Fruit fly (Drosophila melanogaster) whole organism, embryonic: ENCODE data around the gene CG6006.
A peak's percentile ranks its signal among the peaks of the same experiment; 100 is the strongest.

ENCODE experiments used
- Atf-2 ChIP-seq: fragments of 200-800 bp; sonication (Bioruptor generic); optimal IDR thresholded peaks from 2 replicates; lab custom pipeline; 2016; ENCODE audit warnings: missing biosample characterization, missing genetic modification characterization
- B-H2 ChIP-seq: fragments of 200-800 bp; sonication (Bioruptor generic); optimal IDR thresholded peaks from 2 replicates; lab custom pipeline; 2018; ENCODE audit warnings: missing biosample characterization, mild to moderate bottlenecking, missing genetic modification characterization
- BEAF-32 ChIP-seq: fragments of 200-800 bp; sonication (Bioruptor generic); optimal IDR thresholded peaks from 3 replicates; lab custom pipeline; 2017; ENCODE audit warnings: missing biosample characterization, missing genetic modification characterization, mild to moderate bottlenecking, moderate library complexity, missing genetic modification reagents
- BtbVII ChIP-seq: fragments of 200-800 bp; sonication (Bioruptor generic); optimal IDR thresholded peaks from 3 replicates; lab custom pipeline; 2017; ENCODE audit warnings: missing biosample characterization, mild to moderate bottlenecking, missing genetic modification characterization
- CG12155 ChIP-seq: fragments of 200-800 bp; sonication (Bioruptor generic); optimal IDR thresholded peaks from 3 replicates; lab custom pipeline; 2016; ENCODE audit warnings: missing biosample characterization, missing genetic modification characterization
- CG1233 ChIP-seq: fragments of 200-800 bp; sonication (Bioruptor generic); optimal IDR thresholded peaks from 4 replicates; lab custom pipeline; 2018; ENCODE audit warnings: missing biosample characterization, mild to moderate bottlenecking, missing genetic modification characterization
- CG12659 ChIP-seq: fragments of 200-800 bp; sonication (Bioruptor generic); optimal IDR thresholded peaks from 3 replicates; lab custom pipeline; 2017; ENCODE audit warnings: mild to moderate bottlenecking, missing biosample characterization, missing genetic modification reagents, missing genetic modification characterization
- CG13894 ChIP-seq: fragments of 200-800 bp; sonication (Bioruptor generic); optimal IDR thresholded peaks from 3 replicates; lab custom pipeline; 2018; ENCODE audit warnings: missing biosample characterization, mild to moderate bottlenecking, missing genetic modification characterization, moderate library complexity
- CG14050 ChIP-seq: fragments of 200-800 bp; sonication (Bioruptor generic); IDR thresholded peaks from 3 replicates; pipeline ENCODE4 v1.3.6; 2022; ENCODE audit warnings: missing biosample characterization, missing genetic modification characterization
- CG15601 ChIP-seq: fragments of 200-800 bp; sonication (Bioruptor generic); optimal IDR thresholded peaks from 3 replicates; lab custom pipeline; 2019; ENCODE audit warnings: missing biosample characterization, mild to moderate bottlenecking, missing genetic modification characterization, moderate library complexity
- CG17829 ChIP-seq: fragments of 200-800 bp; optimal IDR thresholded peaks from 2 replicates; lab custom pipeline; 2019; ENCODE audit warnings: missing biosample characterization, mild to moderate bottlenecking, missing genetic modification characterization, moderate library complexity
- CG1792 ChIP-seq: fragments of 200-800 bp; sonication (Bioruptor generic); optimal IDR thresholded peaks from 2 replicates; lab custom pipeline; 2016; ENCODE audit warnings: missing biosample characterization, missing genetic modification characterization
- CG2889 ChIP-seq: fragments of 200-800 bp; sonication (Bioruptor generic); IDR thresholded peaks from 3 replicates; pipeline ENCODE4 v1.3.6; 2022; ENCODE audit warnings: missing biosample characterization, missing genetic modification characterization
- CG3065 ChIP-seq: fragments of 200-800 bp; sonication (Bioruptor generic); optimal IDR thresholded peaks from 2 replicates; lab custom pipeline; 2016; ENCODE audit warnings: missing biosample characterization, missing genetic modification characterization
- CG42726 ChIP-seq: fragments of 200-800 bp; sonication (Bioruptor generic); IDR thresholded peaks from 2 replicates; pipeline ENCODE4 v1.3.6; 2022; ENCODE audit warnings: missing biosample characterization, missing genetic modification characterization; ENCODE audit not compliant: partially characterized antibody
- CG6254 ChIP-seq: fragments of 200-800 bp; sonication (Bioruptor generic); optimal IDR thresholded peaks from 3 replicates; lab custom pipeline; 2017; ENCODE audit warnings: mild to moderate bottlenecking, missing biosample characterization, missing genetic modification reagents, missing genetic modification characterization
- CG7271 ChIP-seq: fragments of 200-800 bp; sonication (Bioruptor generic); optimal IDR thresholded peaks from 2 replicates; lab custom pipeline; 2018; ENCODE audit warnings: missing biosample characterization, mild to moderate bottlenecking, missing genetic modification characterization, moderate library complexity
- CG8478 ChIP-seq: fragments of >200 bp; optimal IDR thresholded peaks from 2 replicates; lab custom pipeline; 2018
- CG8924 ChIP-seq: fragments of 200-800 bp; optimal IDR thresholded peaks from 3 replicates; lab custom pipeline; 2019; ENCODE audit warnings: missing biosample characterization, mild to moderate bottlenecking, missing genetic modification characterization, moderate library complexity
- CTCF ChIP-seq: fragments of 200-800 bp; sonication (Bioruptor generic); optimal IDR thresholded peaks from 2 replicates; lab custom pipeline; 2017; ENCODE audit warnings: missing biosample characterization, mild to moderate bottlenecking, missing genetic modification characterization, moderate library complexity
- CkIIα-i1 ChIP-seq: fragments of 200-800 bp; sonication (Bioruptor generic); IDR thresholded peaks from 2 replicates; pipeline ENCODE4 v1.3.6; 2022; ENCODE audit warnings: missing biosample characterization, missing genetic modification characterization
- Dip3 ChIP-seq: fragments of 200-800 bp; sonication (Bioruptor generic); optimal IDR thresholded peaks from 3 replicates; lab custom pipeline; 2016; ENCODE audit warnings: missing biosample characterization, missing genetic modification characterization
- Doc2 ChIP-seq: fragments of 200-800 bp; sonication (Bioruptor generic); IDR thresholded peaks from 2 replicates; pipeline ENCODE4 v1.3.6; 2022; ENCODE audit warnings: missing biosample characterization, missing genetic modification characterization
- Doc3 ChIP-seq: fragments of 200-800 bp; sonication (Bioruptor generic); IDR thresholded peaks from 3 replicates; pipeline ENCODE4 v1.3.6; 2022; ENCODE audit warnings: missing biosample characterization, missing genetic modification characterization; ENCODE audit not compliant: partially characterized antibody
- Eip74EF ChIP-seq, 2 experiments: fragments of 200-800 bp in 1 of 2; fragments of >200 bp in 1 of 2; sonication (Bioruptor generic) in 1 of 2; optimal IDR thresholded peaks; 2 replicates each; lab custom pipeline; 2017 to 2019; ENCODE audit warnings: missing biosample characterization in 2 of 2, missing genetic modification characterization in 2 of 2, mild to moderate bottlenecking in 1 of 2, moderate library complexity in 1 of 2
- Fer3 ChIP-seq: fragments of 200-800 bp; sonication (Bioruptor generic); optimal IDR thresholded peaks from 2 replicates; lab custom pipeline; 2018; ENCODE audit warnings: missing biosample characterization, mild to moderate bottlenecking, missing genetic modification characterization, moderate library complexity
- Gsc ChIP-seq: fragments of 200-800 bp; sonication (Bioruptor generic); IDR thresholded peaks from 2 replicates; pipeline ENCODE4 v1.3.6; 2022; ENCODE audit warnings: missing biosample characterization, missing genetic modification characterization
- H15 ChIP-seq: fragments of 200-800 bp; sonication (Bioruptor generic); IDR thresholded peaks from 3 replicates; pipeline ENCODE4 v1.3.6; 2022; ENCODE audit warnings: missing biosample characterization, missing genetic modification characterization
- HLHmδ ChIP-seq: fragments of 200-800 bp; sonication (Bioruptor generic); optimal IDR thresholded peaks from 2 replicates; lab custom pipeline; 2018; ENCODE audit warnings: missing biosample characterization, mild to moderate bottlenecking, missing genetic modification characterization, moderate library complexity
- Kr ChIP-seq: fragments of 200-800 bp; sonication (Bioruptor generic); optimal IDR thresholded peaks from 2 replicates; lab custom pipeline; 2017; ENCODE audit warnings: missing biosample characterization, mild to moderate bottlenecking, missing genetic modification characterization
- Mad ChIP-seq: fragments of 200-800 bp; sonication (Bioruptor generic); optimal IDR thresholded peaks from 2 replicates; lab custom pipeline; 2016; ENCODE audit warnings: missing biosample characterization, missing genetic modification characterization
- Mes4 ChIP-seq: fragments of 200-800 bp; sonication (Bioruptor generic); optimal IDR thresholded peaks from 2 replicates; lab custom pipeline; 2016; ENCODE audit warnings: missing biosample characterization, missing genetic modification characterization
- Nf-YA ChIP-seq: fragments of 200-800 bp; sonication (Bioruptor generic); IDR thresholded peaks from 2 replicates; pipeline ENCODE4 v1.3.6; 2022; ENCODE audit warnings: missing biosample characterization, missing genetic modification characterization
- Rfx ChIP-seq: fragments of 200-800 bp; sonication (Bioruptor generic); IDR thresholded peaks from 2 replicates; pipeline ENCODE4 v1.3.6; 2022; ENCODE audit warnings: missing biosample characterization, missing genetic modification characterization
- Six4 ChIP-seq: fragments of 200-800 bp; sonication (Bioruptor generic); optimal IDR thresholded peaks from 2 replicates; lab custom pipeline; 2016; ENCODE audit warnings: missing biosample characterization, missing genetic modification characterization
- Sry-β ChIP-seq: fragments of 200-800 bp; sonication (Bioruptor generic); optimal IDR thresholded peaks from 2 replicates; lab custom pipeline; 2018; ENCODE audit warnings: missing biosample characterization, mild to moderate bottlenecking, missing genetic modification characterization, moderate library complexity
- Tbp ChIP-seq: fragments of >200 bp; optimal IDR thresholded peaks from 2 replicates; lab custom pipeline; 2018; ENCODE audit warnings: missing biosample characterization, missing genetic modification characterization
- Usf ChIP-seq: fragments of 200-800 bp; sonication (Bioruptor generic); optimal IDR thresholded peaks from 2 replicates; lab custom pipeline; 2017; ENCODE audit warnings: missing genotype, missing biosample characterization, missing genetic modification characterization
- ato ChIP-seq: fragments of 200-800 bp; sonication (Bioruptor generic); IDR thresholded peaks from 2 replicates; pipeline ENCODE4 v1.3.6; 2022; ENCODE audit warnings: missing biosample characterization, missing genetic modification characterization; ENCODE audit not compliant: partially characterized antibody
- cas ChIP-seq: fragments of 200-800 bp; sonication (Bioruptor generic); IDR thresholded peaks from 2 replicates; pipeline ENCODE4 v1.3.6; 2022; ENCODE audit warnings: missing biosample characterization, missing genetic modification characterization
- chn ChIP-seq: fragments of 200-800 bp; sonication (Bioruptor generic); optimal IDR thresholded peaks from 2 replicates; lab custom pipeline; 2016; ENCODE audit warnings: missing biosample characterization, missing genetic modification characterization
- en ChIP-seq: fragments of 200-800 bp; sonication (Bioruptor generic); optimal IDR thresholded peaks from 2 replicates; lab custom pipeline; 2016; ENCODE audit warnings: missing biosample characterization, missing genetic modification characterization
- her ChIP-seq: fragments of 200-800 bp; sonication (Bioruptor generic); optimal IDR thresholded peaks from 2 replicates; lab custom pipeline; 2016; ENCODE audit warnings: missing biosample characterization, missing genetic modification characterization
- ken ChIP-seq: fragments of 200-800 bp; sonication (Bioruptor generic); IDR thresholded peaks from 3 replicates; pipeline ENCODE4 v1.3.6; 2022; ENCODE audit warnings: missing biosample characterization, missing genetic modification characterization
- lov ChIP-seq, 2 experiments: fragments of 200-800 bp in 1 of 2; fragments of >200 bp in 1 of 2; sonication (Bioruptor generic) in 1 of 2; IDR thresholded peaks in 1 of 2; optimal IDR thresholded peaks in 1 of 2; 2 replicates in 1 of 2; 3 replicates in 1 of 2; pipeline versions ENCODE4 v1.3.6 to Lab custom; 2017 to 2022; ENCODE audit warnings: missing biosample characterization in 1 of 2, missing genetic modification characterization in 1 of 2
- nmo ChIP-seq: fragments of 200-800 bp; sonication (Bioruptor generic); optimal IDR thresholded peaks from 2 replicates; lab custom pipeline; 2018; ENCODE audit warnings: missing biosample characterization, mild to moderate bottlenecking, missing genetic modification characterization, moderate library complexity
- pfk ChIP-seq: fragments of 200-800 bp; sonication (Bioruptor generic); optimal IDR thresholded peaks from 2 replicates; lab custom pipeline; 2018; ENCODE audit warnings: missing biosample characterization, mild to moderate bottlenecking, missing genetic modification characterization, moderate library complexity
- pho ChIP-seq: fragments of 200-800 bp; sonication (Bioruptor generic); optimal IDR thresholded peaks from 2 replicates; lab custom pipeline; 2016; ENCODE audit warnings: missing biosample characterization, missing genetic modification characterization
- pnt ChIP-seq: fragments of 200-800 bp; sonication (Bioruptor generic); optimal IDR thresholded peaks from 3 replicates; lab custom pipeline; 2016; ENCODE audit warnings: missing biosample characterization, missing genetic modification characterization
- z ChIP-seq: fragments of 200-800 bp; sonication (Bioruptor generic); IDR thresholded peaks from 3 replicates; pipeline ENCODE4 v1.3.6; 2022; ENCODE audit warnings: missing biosample characterization, missing genetic modification characterization

Gene CG6006

dm6 chr3R:16205155-16205778, 50.5 kb downstream of the CG6006 start, which contains the start of gene mtSSB (continued):
- peak; percentile 85 for TF ChIP-seq Fer3 (tag; lab: Kevin White, UChicago)
- no peak for TF ChIP-seq Tbp (GFP tag; lab: Kevin White, UChicago)
- peak; percentile 88 for TF ChIP-seq CG42726 (GFP tag; lab: Robert Waterston, UW)
- TF ChIP-seq lov (optimal IDR thresholded peaks at IDR 0.05; lab: Kevin White, UChicago) = no peak
- peak; percentile 89 for TF ChIP-seq lov (GFP tag; IDR thresholded peaks at IDR 0.05; lab: Robert Waterston, UW)
- peak; percentile 88 for TF ChIP-seq her (GFP tag; lab: Kevin White, UChicago)
- peak; percentile 85 for TF ChIP-seq Mes4 (GFP tag; lab: Kevin White, UChicago)
- TF ChIP-seq Doc3 (GFP tag; lab: Robert Waterston, UW) = peak; percentile 100
- peak; percentile 74 for TF ChIP-seq CG14050 (GFP tag; lab: Robert Waterston, UW)
- peak; percentile 82 for TF ChIP-seq Mad (GFP tag; lab: Kevin White, UChicago)
- TF ChIP-seq CG17829 = peak; percentile 91
- peak; percentile 79 for TF ChIP-seq CG12155 (GFP tag; lab: Kevin White, UChicago)
- peak; percentile 86 for TF ChIP-seq pnt (GFP tag; lab: Kevin White, UChicago)
- peak; percentile 78 for TF ChIP-seq CG8924 (tag; lab: Kevin White, UChicago)
- peak; percentile 94 for TF ChIP-seq BEAF-32 (GFP tag; lab: Kevin White, UChicago)
- peak; percentile 76 for TF ChIP-seq nmo
- TF ChIP-seq CG1792 (GFP tag; lab: Kevin White, UChicago) = peak; percentile 46
- TF ChIP-seq Sry-β = peak; percentile 35
- peak; percentile 71 for TF ChIP-seq CG1233 (GFP tag; lab: Kevin White, UChicago)
- peak; percentile 59 for TF ChIP-seq Dip3
- TF ChIP-seq HLHmδ (GFP tag; lab: Kevin White, UChicago) = peak; percentile 82
- TF ChIP-seq ato (GFP tag; lab: Robert Waterston, UW) = peak; percentile 96
- TF ChIP-seq pho (GFP tag; lab: Kevin White, UChicago) = peak; percentile 63
- peak; percentile 44 for TF ChIP-seq pfk (GFP tag; lab: Kevin White, UChicago)
- no peak for TF ChIP-seq Gsc (GFP tag; lab: Robert Waterston, UW)
- peak; percentile 82 for TF ChIP-seq chn (GFP tag; lab: Kevin White, UChicago)
- TF ChIP-seq CG3065 = peak; percentile 68
- TF ChIP-seq B-H2 = peak; percentile 81
- TF ChIP-seq cas = no peak
- TF ChIP-seq CG13894 (tag; lab: Kevin White, UChicago) = peak; percentile 87
- peak; percentile 62; the same call in 1 of the 3 replicates for TF ChIP-seq z (GFP tag; lab: Robert Waterston, UW)
- TF ChIP-seq H15 (GFP tag; lab: Robert Waterston, UW) = peak; percentile 87
- TF ChIP-seq CkIIα-i1 (GFP tag; lab: Robert Waterston, UW) = no peak
- TF ChIP-seq Six4 = peak; percentile 88
- no peak for TF ChIP-seq CG8478
- TF ChIP-seq Nf-YA (GFP tag; lab: Robert Waterston, UW) = peak; percentile 72
- peak; percentile 100 for TF ChIP-seq CTCF
- peak; percentile 62 for TF ChIP-seq Doc2
- TF ChIP-seq Kr (GFP tag; lab: Kevin White, UChicago) = peak; percentile 41
- TF ChIP-seq CG12659 (GFP tag; lab: Kevin White, UChicago) = peak; percentile 88
- peak; percentile 72 for TF ChIP-seq CG7271 (tag; lab: Kevin White, UChicago)
- TF ChIP-seq Eip74EF (GFP tag; optimal IDR thresholded peaks at IDR 0.05; lab: Kevin White, UChicago) = no peak
- peak; percentile 91 for TF ChIP-seq ken (GFP tag; lab: Robert Waterston, UW)
- peak; percentile 96 for TF ChIP-seq Rfx
- peak; percentile 59 for TF ChIP-seq en
- TF ChIP-seq Usf (GFP tag; lab: Kevin White, UChicago) = peak; percentile 28
- TF ChIP-seq CG6254 (GFP tag; lab: Kevin White, UChicago) = peak; percentile 25
- peak; percentile 52 for TF ChIP-seq BtbVII (GFP tag; lab: Kevin White, UChicago)
- TF ChIP-seq CG15601 (tag; lab: Kevin White, UChicago) = peak; percentile 66
- peak; percentile 89 for TF ChIP-seq Atf-2 (GFP tag; lab: Kevin White, UChicago)
- peak; percentile 72 for TF ChIP-seq CG2889
